Fruit fly (Drosophila melanogaster): ENCODE data around the gene Prp4k.
A peak's percentile ranks its signal among the peaks of the same experiment; 100 is the strongest.

Gene Prp4k

DNA sequence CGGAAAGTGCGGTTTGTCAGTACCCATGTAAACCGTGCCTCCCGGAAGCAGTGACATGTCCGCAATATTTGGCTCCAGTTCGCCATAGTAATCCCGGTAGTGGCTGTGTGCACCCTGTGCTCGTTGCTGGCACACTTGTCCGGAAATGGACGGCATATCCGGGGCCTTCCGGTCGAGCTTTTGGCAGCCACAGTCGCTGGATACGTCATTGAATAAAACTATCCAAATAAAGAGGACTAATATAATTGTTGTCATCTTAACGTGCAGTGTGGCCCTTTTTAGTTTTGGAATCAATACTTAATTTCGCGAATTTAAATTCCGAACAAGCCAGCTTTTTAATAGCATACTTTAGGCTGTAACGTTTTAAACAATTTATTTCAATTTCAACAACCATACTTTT, 35.3 kb downstream of the Prp4k start, which contains the start of gene CG7049 (continued):
- no peak for TF ChIP-seq CG4730 (GFP tag; IDR thresholded peaks at IDR 0.05)
- TF ChIP-seq Hmx (GFP tag; optimal IDR thresholded peaks at IDR 0.05), result no peak
- no peak for TF ChIP-seq Awh (GFP tag; IDR thresholded peaks at IDR 0.05)
- TF ChIP-seq CG4282 (GFP tag; optimal IDR thresholded peaks at IDR 0.05), result no peak
- peak; percentile 6 for TF ChIP-seq CG4617 (GFP tag; optimal IDR thresholded peaks at IDR 0.05; ENCODE audit: borderline replicate concordance)
- no peak for TF ChIP-seq pho (GFP tag; optimal IDR thresholded peaks at IDR 0.05)
- TF ChIP-seq CG6683 (GFP tag; optimal IDR thresholded peaks at IDR 0.05), result no peak
- no peak for TF ChIP-seq eyg (GFP tag; optimal IDR thresholded peaks at IDR 0.05)
- no peak for TF ChIP-seq fd3F (GFP tag; optimal IDR thresholded peaks at IDR 0.05)
- TF ChIP-seq al (GFP tag; IDR thresholded peaks at IDR 0.05), result no peak
- no peak for TF ChIP-seq unc-4 (GFP tag; IDR thresholded peaks at IDR 0.05; ENCODE audit: partially characterized antibody)
- no peak for TF ChIP-seq CG10366 (GFP tag; IDR thresholded peaks at IDR 0.05)
- TF ChIP-seq Neu2 (GFP tag; optimal IDR thresholded peaks at IDR 0.05; ENCODE audit: borderline replicate concordance), result no peak
- no peak for TF ChIP-seq Xbp1 (GFP tag; optimal IDR thresholded peaks at IDR 0.05)
- no peak for TF ChIP-seq Sin3A (optimal IDR thresholded peaks at IDR 0.05)
- no peak for TF ChIP-seq wdn (GFP tag; IDR thresholded peaks at IDR 0.05)
- no peak for TF ChIP-seq gro (GFP tag; optimal IDR thresholded peaks at IDR 0.05)
- no peak for TF ChIP-seq sim (GFP tag; IDR thresholded peaks at IDR 0.05)
- TF ChIP-seq tna (GFP tag; IDR thresholded peaks at IDR 0.05; ENCODE audit: partially characterized antibody), result no peak
- TF ChIP-seq lilli (GFP tag; optimal IDR thresholded peaks at IDR 0.05), result no peak
- no peak for TF ChIP-seq jing (GFP tag; optimal IDR thresholded peaks at IDR 0.05)
- peak; percentile 25 for TF ChIP-seq CG18011 (GFP tag; optimal IDR thresholded peaks at IDR 0.05)
- TF ChIP-seq Xrp1 (GFP tag; IDR thresholded peaks at IDR 0.05), result no peak
- no peak for TF ChIP-seq CG9876 (GFP tag; optimal IDR thresholded peaks at IDR 0.05)
- TF ChIP-seq otp (GFP tag; IDR thresholded peaks at IDR 0.05), result no peak
- TF ChIP-seq CG9797 (GFP tag; optimal IDR thresholded peaks at IDR 0.05), result peak; percentile 57
- no peak for TF ChIP-seq HHEX (GFP tag; optimal IDR thresholded peaks at IDR 0.05)
- TF ChIP-seq CG7372 (GFP tag; IDR thresholded peaks at IDR 0.05), result no peak
- no peak for TF ChIP-seq psq (GFP tag; optimal IDR thresholded peaks at IDR 0.05)
- TF ChIP-seq CG8765 (GFP tag; IDR thresholded peaks at IDR 0.05), result no peak
- no peak for TF ChIP-seq ems (GFP tag; optimal IDR thresholded peaks at IDR 0.05)
- TF ChIP-seq CkIIα-i1 (GFP tag; IDR thresholded peaks at IDR 0.05), result no peak
- TF ChIP-seq CG11695 (GFP tag; IDR thresholded peaks at IDR 0.05), result no peak
- no peak for TF ChIP-seq inv (GFP tag; IDR thresholded peaks at IDR 0.05; ENCODE audit: partially characterized antibody)
- no peak for TF ChIP-seq mam (GFP tag; optimal IDR thresholded peaks at IDR 0.05)
- no peak for TF ChIP-seq CG4820 (GFP tag; optimal IDR thresholded peaks at IDR 0.05)
- no peak for TF ChIP-seq maf-S (GFP tag; optimal IDR thresholded peaks at IDR 0.05)
- TF ChIP-seq Hr39 (optimal IDR thresholded peaks at IDR 0.05), result no peak
- TF ChIP-seq CG2129 (GFP tag; IDR thresholded peaks at IDR 0.05; ENCODE audit: partially characterized antibody), result no peak
- TF ChIP-seq lmd (GFP tag; IDR thresholded peaks at IDR 0.05), result no peak
- no peak for TF ChIP-seq CG32772 (GFP tag; IDR thresholded peaks at IDR 0.05)
- TF ChIP-seq vvl (GFP tag; IDR thresholded peaks at IDR 0.05), result peak; percentile 33; the same call in 1 of the 2 replicates
- TF ChIP-seq CG12104 (GFP tag; optimal IDR thresholded peaks at IDR 0.05), result no peak
- no peak for TF ChIP-seq Ptx1 (GFP tag; IDR thresholded peaks at IDR 0.05)
- TF ChIP-seq CG4424 (GFP tag; optimal IDR thresholded peaks at IDR 0.05), result peak; percentile 5
- TF ChIP-seq CrebB (tag; optimal IDR thresholded peaks at IDR 0.05), result peak; percentile 33
- TF ChIP-seq sug (tag; optimal IDR thresholded peaks at IDR 0.05), result no peak
- no peak for TF ChIP-seq lbe (GFP tag; optimal IDR thresholded peaks at IDR 0.05)
- no peak for TF ChIP-seq Mad (GFP tag; optimal IDR thresholded peaks at IDR 0.05)
- TF ChIP-seq gce (GFP tag; IDR thresholded peaks at IDR 0.05), result no peak
- TF ChIP-seq pfk (GFP tag; optimal IDR thresholded peaks at IDR 0.05), result no peak
- TF ChIP-seq lola (GFP tag; optimal IDR thresholded peaks at IDR 0.05), result peak in 1 of 3 experiments; percentile 23
- no peak for TF ChIP-seq CG7556 (GFP tag; optimal IDR thresholded peaks at IDR 0.05)

All from whole organism, embryonic.